Fruit fly (Drosophila melanogaster): ENCODE measurements around the gene CG12698.

The CG12698 gene

DNA sequence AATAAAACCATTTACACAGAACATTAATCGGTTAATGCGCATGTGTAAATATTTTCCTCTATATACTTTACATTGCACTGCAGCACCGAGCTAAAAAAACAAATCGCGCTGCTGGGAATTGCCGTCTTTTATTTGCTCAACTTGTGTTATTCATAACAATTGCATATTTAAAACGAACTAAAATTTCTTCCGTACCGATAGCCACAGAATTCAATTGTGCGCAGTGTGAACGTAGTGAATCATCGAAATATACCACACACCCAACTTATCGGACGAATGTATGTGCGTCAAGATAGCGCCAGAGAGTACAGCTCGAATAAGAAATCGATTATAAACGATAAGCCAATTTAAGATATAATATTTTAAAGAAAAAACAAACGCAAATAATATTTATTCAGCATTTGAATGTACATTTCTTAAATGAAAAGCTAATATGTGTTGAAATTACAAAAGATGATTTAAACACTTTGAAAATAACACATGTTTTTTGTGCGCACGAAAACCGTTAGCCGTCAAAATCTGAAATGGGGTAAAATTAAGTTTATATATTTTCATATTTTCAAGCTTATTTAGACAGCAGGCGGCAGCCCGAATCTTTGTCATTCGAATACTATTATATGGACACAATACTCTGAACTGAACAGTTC, at the start of gene CG12698, which contains the start of gene vap:
CG12698 (plus strand) TSS at position 597 of the 647 bp plus-strand sequence.
vap (minus strand) TSS at position 262 of the 647 bp plus-strand sequence.
- TF ChIP-seq D1 (tag; optimal IDR thresholded peaks at IDR 0.05) = peak; percentile 17
- TF ChIP-seq CG14655 (GFP tag; optimal IDR thresholded peaks at IDR 0.05) = no peak

DNA sequence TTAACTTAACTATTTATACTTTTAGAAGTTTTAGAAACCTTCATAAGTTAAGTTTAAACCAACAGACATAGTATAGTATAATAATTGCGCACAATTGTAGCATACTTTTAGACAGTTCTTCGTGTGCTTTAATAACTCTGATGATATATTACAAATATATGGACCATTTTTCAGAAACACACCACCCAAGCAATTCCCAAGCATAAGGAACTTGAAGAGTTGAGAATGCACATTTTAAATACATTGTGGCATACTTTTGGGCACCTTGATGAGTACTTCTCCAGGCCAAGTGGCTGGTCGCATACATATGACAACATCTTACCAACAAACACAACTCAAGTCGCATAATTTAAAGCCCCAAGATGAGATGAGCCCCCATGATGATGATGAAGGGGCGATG, 36.4 kb upstream of the CG12698 start:
- no peak for TF ChIP-seq CG8159 (tag; optimal IDR thresholded peaks at IDR 0.05)
- no peak for TF ChIP-seq rn (GFP tag; IDR thresholded peaks at IDR 0.05)
- no peak for TF ChIP-seq gl (tag; optimal IDR thresholded peaks at IDR 0.05)
- TF ChIP-seq CG4496 (GFP tag; IDR thresholded peaks at IDR 0.05) = no peak
- no peak for TF ChIP-seq fd96Ca (GFP tag; IDR thresholded peaks at IDR 0.05)
- no peak for TF ChIP-seq D1 (tag; optimal IDR thresholded peaks at IDR 0.05)
- TF ChIP-seq Ets98B (GFP tag; IDR thresholded peaks at IDR 0.05) = no peak
- no peak for TF ChIP-seq CG10348 (GFP tag; IDR thresholded peaks at IDR 0.05)
- no peak for TF ChIP-seq CG13204 (GFP tag; optimal IDR thresholded peaks at IDR 0.05)
- no peak for TF ChIP-seq Pif1B (GFP tag; optimal IDR thresholded peaks at IDR 0.05)
- TF ChIP-seq CG8301 (tag; optimal IDR thresholded peaks at IDR 0.05) = no peak
- TF ChIP-seq CG34367 (tag; optimal IDR thresholded peaks at IDR 0.05) = no peak
- no peak for TF ChIP-seq CG14655 (GFP tag; optimal IDR thresholded peaks at IDR 0.05)
- TF ChIP-seq CG12605 (GFP tag; IDR thresholded peaks at IDR 0.05) = no peak
- no peak for TF ChIP-seq Snoo (tag; optimal IDR thresholded peaks at IDR 0.05)
- TF ChIP-seq CG9948 (tag; optimal IDR thresholded peaks at IDR 0.05) = no peak
- TF ChIP-seq CG17806 (tag; optimal IDR thresholded peaks at IDR 0.05) = no peak
- no peak for TF ChIP-seq EcR (GFP tag; optimal IDR thresholded peaks at IDR 0.05)

DNA sequence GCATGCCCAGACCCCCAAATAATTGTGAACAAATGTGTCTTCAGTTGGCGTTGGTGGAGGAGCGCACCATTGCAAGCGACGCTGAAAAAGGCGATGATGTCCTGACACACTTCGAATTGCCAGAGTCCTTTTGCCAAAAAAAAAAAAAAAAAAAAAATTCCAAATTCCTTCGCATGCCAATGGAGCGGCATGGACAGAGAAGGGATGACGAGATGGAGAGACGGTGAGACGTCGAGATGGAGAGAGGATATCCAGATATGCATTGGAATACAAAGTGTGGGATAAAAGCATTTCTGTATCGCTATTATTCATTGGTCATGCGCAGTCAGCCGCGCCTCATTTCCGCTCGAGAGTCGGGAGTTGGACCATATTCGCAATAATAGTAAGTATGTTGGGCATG, 34.4 kb upstream of the CG12698 start:
- TF ChIP-seq rn (GFP tag; IDR thresholded peaks at IDR 0.05) (no peak), D1 (tag; optimal IDR thresholded peaks at IDR 0.05) (no peak), CG8159 (tag; optimal IDR thresholded peaks at IDR 0.05) (no peak), CG12605 (GFP tag; IDR thresholded peaks at IDR 0.05) (no peak), CG34367 (tag; optimal IDR thresholded peaks at IDR 0.05) (no peak), gl (tag; optimal IDR thresholded peaks at IDR 0.05) (no peak), CG32121 (GFP tag; IDR thresholded peaks at IDR 0.05) (no peak), fd96Ca (GFP tag; IDR thresholded peaks at IDR 0.05) (no peak), Ets98B (GFP tag; IDR thresholded peaks at IDR 0.05) (no peak), Snoo (tag; optimal IDR thresholded peaks at IDR 0.05) (no peak), CG9948 (tag; optimal IDR thresholded peaks at IDR 0.05) (no peak), CG14655 (GFP tag; optimal IDR thresholded peaks at IDR 0.05) (no peak), EcR (GFP tag; optimal IDR thresholded peaks at IDR 0.05) (no peak), CG4496 (GFP tag; IDR thresholded peaks at IDR 0.05) (no peak), CG10348 (GFP tag; IDR thresholded peaks at IDR 0.05) (no peak), CG17806 (tag; optimal IDR thresholded peaks at IDR 0.05) (no peak)

DNA sequence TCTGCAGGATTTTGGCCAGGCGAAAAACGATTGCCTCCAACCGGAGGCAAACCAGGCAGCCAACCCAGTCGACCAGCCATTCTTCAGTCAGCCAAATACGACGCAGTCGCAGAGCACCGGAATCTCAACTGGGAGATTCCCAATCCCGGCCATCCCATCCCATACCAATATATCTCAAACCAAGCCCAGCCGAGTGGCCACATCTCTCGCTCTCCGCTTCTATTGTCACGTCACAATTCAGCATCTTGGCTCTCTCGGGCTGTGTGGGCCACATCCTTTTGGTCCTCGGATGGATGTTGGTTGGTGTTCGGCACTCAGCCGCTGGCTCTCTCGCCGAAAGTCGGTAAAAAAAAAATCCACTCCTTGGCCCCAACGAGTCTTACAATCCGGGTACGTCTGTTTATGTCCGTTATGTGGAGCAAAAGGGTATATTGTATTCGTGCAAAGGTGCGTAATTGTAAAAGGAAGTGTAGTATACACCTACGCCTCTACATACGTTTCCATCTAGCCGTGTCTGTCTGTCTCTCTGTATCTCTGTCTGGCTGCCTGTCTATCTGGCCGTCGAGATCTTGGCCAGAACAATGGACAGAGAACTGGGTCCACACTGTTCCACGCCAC, 32.7 kb upstream of the CG12698 start, which contains the start of gene mmd:
mmd (minus strand) TSS at position 3 of the 618 bp plus-strand sequence.
- TF ChIP-seq D1 (tag; optimal IDR thresholded peaks at IDR 0.05) = no peak
- no peak for TF ChIP-seq Snoo (tag; optimal IDR thresholded peaks at IDR 0.05)
- TF ChIP-seq Ets98B (GFP tag; IDR thresholded peaks at IDR 0.05) = no peak
- TF ChIP-seq CG9948 (tag; optimal IDR thresholded peaks at IDR 0.05) = no peak
- no peak for TF ChIP-seq CG14655 (GFP tag; optimal IDR thresholded peaks at IDR 0.05)
- TF ChIP-seq CG8301 (tag; optimal IDR thresholded peaks at IDR 0.05) = no peak
- TF ChIP-seq CG32121 (GFP tag; IDR thresholded peaks at IDR 0.05) = no peak
- TF ChIP-seq CG17806 (tag; optimal IDR thresholded peaks at IDR 0.05) = no peak
- no peak for TF ChIP-seq CG10348 (GFP tag; IDR thresholded peaks at IDR 0.05)
- TF ChIP-seq Pif1B (GFP tag; optimal IDR thresholded peaks at IDR 0.05) = no peak
- TF ChIP-seq CG4496 (GFP tag; IDR thresholded peaks at IDR 0.05) = no peak

DNA sequence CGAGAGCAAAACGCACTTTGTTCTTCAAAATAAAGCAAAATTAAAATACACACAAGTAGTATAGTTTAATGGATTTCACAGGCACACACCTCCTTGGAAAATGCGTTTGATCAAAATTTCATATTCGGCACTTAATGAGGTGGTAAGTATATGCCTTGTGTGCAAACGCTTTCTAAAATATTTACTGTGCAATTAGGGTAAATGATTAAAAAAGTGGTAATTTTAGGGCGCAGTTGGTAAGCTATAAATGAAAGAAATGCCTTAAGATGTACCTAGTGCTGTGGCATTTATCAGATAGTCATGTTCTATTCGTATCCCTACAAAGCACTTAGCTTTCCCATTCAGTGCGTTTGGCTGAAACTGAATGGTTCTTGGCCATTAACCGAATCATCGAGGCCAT, 31.8 kb upstream of the CG12698 start, which contains the start of gene Or13a:
Or13a (plus strand) TSS at position 301 of the 400 bp plus-strand sequence.
- TF ChIP-seq CG10348 (GFP tag; IDR thresholded peaks at IDR 0.05) = no peak
- no peak for TF ChIP-seq CG8301 (tag; optimal IDR thresholded peaks at IDR 0.05)
- no peak for TF ChIP-seq D1 (tag; optimal IDR thresholded peaks at IDR 0.05)
- no peak for TF ChIP-seq Pif1B (GFP tag; optimal IDR thresholded peaks at IDR 0.05)
- TF ChIP-seq gl (tag; optimal IDR thresholded peaks at IDR 0.05) = no peak
- no peak for TF ChIP-seq CG15710 (tag; optimal IDR thresholded peaks at IDR 0.05)
- no peak for TF ChIP-seq CG14655 (GFP tag; optimal IDR thresholded peaks at IDR 0.05)
- TF ChIP-seq CG4496 (GFP tag; IDR thresholded peaks at IDR 0.05) = no peak

DNA sequence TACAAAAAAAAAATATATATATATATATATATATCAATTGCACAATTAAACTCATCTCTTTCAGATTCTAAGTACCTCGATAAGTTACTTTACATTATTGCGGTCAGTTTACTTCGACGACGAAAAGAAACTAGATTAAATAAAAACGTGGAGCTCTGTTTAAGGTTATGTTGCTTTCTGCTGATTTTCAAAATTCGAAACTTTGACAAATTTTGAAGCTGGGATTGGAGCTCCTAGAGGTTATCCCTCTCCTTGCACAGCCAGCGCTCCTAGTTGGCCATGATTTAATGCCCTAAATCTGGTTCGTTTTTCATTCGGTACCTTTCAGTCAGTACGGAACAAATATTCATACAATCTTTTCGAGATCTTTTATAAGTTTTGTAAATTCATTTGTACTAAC, 29.4 kb upstream of the CG12698 start, which contains the start of gene CG42766:
CG42766 (plus strand) TSS at position 301 of the 400 bp plus-strand sequence.
- TF ChIP-seq CG17806 (tag; optimal IDR thresholded peaks at IDR 0.05) (no peak), CG13204 (GFP tag; optimal IDR thresholded peaks at IDR 0.05) (no peak)

DNA sequence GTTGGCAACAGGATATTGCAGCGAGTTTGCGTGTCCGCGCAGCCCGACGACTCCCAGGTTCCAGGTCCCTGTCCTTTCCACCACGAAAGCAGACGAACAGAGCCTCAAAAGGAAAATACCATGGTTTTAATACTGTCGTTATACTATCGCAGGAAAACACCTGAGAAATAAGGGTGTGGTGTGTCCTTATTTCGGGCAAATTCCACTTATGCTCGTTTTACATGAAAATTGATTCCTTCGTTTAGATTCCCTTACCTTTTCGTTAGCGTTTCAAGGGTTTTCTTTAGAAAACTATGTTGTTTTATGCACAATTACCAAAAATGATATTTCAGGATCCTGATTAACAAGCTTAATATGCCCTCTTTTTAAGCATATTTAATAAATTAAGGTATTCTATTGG, 23.1 kb upstream of the CG12698 start, which contains the start of gene Cep164:
Cep164 (minus strand) TSS at position 101 of the 400 bp plus-strand sequence.
- TF ChIP-seq Snoo (tag; optimal IDR thresholded peaks at IDR 0.05) (no peak), CG12605 (GFP tag; IDR thresholded peaks at IDR 0.05) (no peak), CG17806 (tag; optimal IDR thresholded peaks at IDR 0.05) (no peak), CG13204 (GFP tag; optimal IDR thresholded peaks at IDR 0.05) (no peak), CG15710 (tag; optimal IDR thresholded peaks at IDR 0.05) (no peak), gl (tag; optimal IDR thresholded peaks at IDR 0.05) (no peak), CG8301 (tag; optimal IDR thresholded peaks at IDR 0.05) (no peak), CG32121 (GFP tag; IDR thresholded peaks at IDR 0.05) (no peak), CG34367 (tag; optimal IDR thresholded peaks at IDR 0.05) (no peak)
